Worm (Caenorhabditis elegans): ENCODE measurements around the gene wrn-1.

- no peak for TF ChIP-seq W03F9.2 (tag; optimal IDR thresholded peaks at IDR 0.05)
- no peak for TF ChIP-seq him-1 (tag; optimal IDR thresholded peaks at IDR 0.05)
- no peak for TF ChIP-seq dao-5 (tag; optimal IDR thresholded peaks at IDR 0.05)
Observed at ce11 chrII:6581236-6581635, 26.5 kb downstream of the wrn-1 start, which contains the start of gene C56C10.6.
